Worm (Caenorhabditis elegans) whole organism, young adult: ENCODE data around the gene F11C1.10.

Source experiments
- F23B12.7 ChIP-seq: sonication (generic microtip); optimal IDR thresholded peaks from 2 replicates; lab custom pipeline; 2017; ENCODE audit warnings: missing genetic modification characterization, mild to moderate bottlenecking, missing compliant biosample characterization, antibody characterized with exemption, moderate library complexity; ENCODE audit not compliant: insufficient read depth
- F55B11.4 ChIP-seq: sonication (generic microtip); optimal IDR thresholded peaks from 2 replicates; lab custom pipeline; 2016; ENCODE audit warnings: missing compliant biosample characterization, missing genetic modification characterization, borderline replicate concordance; ENCODE audit not compliant: insufficient read depth
- Y53G8AR.9 ChIP-seq: fragments of 200-800 bp; sonication (Bioruptor generic); conservative IDR thresholded peaks from 2 replicates; pipeline ENCODE4 v1.3.6; 2022; ENCODE audit warnings: missing genetic modification reagents, missing genetic modification characterization, missing compliant biosample characterization
- Y79H2A.3 ChIP-seq: fragments of 200-800 bp; sonication (Bioruptor generic); conservative IDR thresholded peaks from 2 replicates; pipeline ENCODE4 v1.3.6; 2022; ENCODE audit warnings: missing genetic modification reagents, missing genetic modification characterization, missing compliant biosample characterization
- ama-1 ChIP-seq, 3 experiments: fragments of 150-350 bp in 1 of 3; sonication (generic microtip) in 2 of 3; optimal IDR thresholded peaks; 2 replicates each; lab custom pipeline; 2014 to 2018; ENCODE audit warnings: missing biosample characterization in 2 of 3, missing genetic modification characterization in 2 of 3, missing genetic modification reagents in 2 of 3
- dpff-1 ChIP-seq: sonication (generic microtip); optimal IDR thresholded peaks from 2 replicates; lab custom pipeline; 2017; ENCODE audit warnings: mild to moderate bottlenecking, missing genetic modification characterization, missing compliant biosample characterization
- hmg-20 ChIP-seq: fragments of 200-800 bp; sonication (Bioruptor generic); IDR thresholded peaks from 2 replicates; pipeline ENCODE4 v1.3.6; 2022; ENCODE audit warnings: missing genetic modification reagents, missing genetic modification characterization, missing compliant biosample characterization
- lag-1 ChIP-seq: fragments of 200-800 bp; sonication (Bioruptor generic); IDR thresholded peaks from 2 replicates; pipeline ENCODE4 v1.3.6; 2022; ENCODE audit warnings: missing genetic modification reagents, missing genetic modification characterization, missing compliant biosample characterization
- let-607 ChIP-seq, 2 experiments: fragments of 200-800 bp in 1 of 2; sonication (Bioruptor generic) in 1 of 2; sonication (generic microtip) in 1 of 2; optimal IDR thresholded peaks; 2 replicates each; lab custom pipeline; 2016 to 2018; ENCODE audit warnings: mild to moderate bottlenecking in 2 of 2, missing compliant biosample characterization in 2 of 2, missing genetic modification characterization in 2 of 2, moderate library complexity in 2 of 2, missing genotype in 1 of 2
- madf-8 ChIP-seq: fragments of 200-800 bp; sonication (Bioruptor generic); conservative IDR thresholded peaks from 2 replicates; pipeline ENCODE4 v1.3.6; 2022; ENCODE audit warnings: missing genetic modification reagents, missing genetic modification characterization, missing compliant biosample characterization
- nhr-80 ChIP-seq: sonication (generic microtip); optimal IDR thresholded peaks from 2 replicates; lab custom pipeline; 2016; ENCODE audit warnings: missing genetic modification characterization, missing compliant biosample characterization
- rcor-1 ChIP-seq: fragments of 200-800 bp; sonication (Bioruptor generic); IDR thresholded peaks from 2 replicates; pipeline ENCODE4 v1.3.6; 2022; ENCODE audit warnings: missing genetic modification reagents, missing genetic modification characterization, missing compliant biosample characterization
- unc-62 ChIP-seq: fragments of 150-350 bp; optimal IDR thresholded peaks from 2 replicates; lab custom pipeline; 2014; ENCODE audit warnings: missing biosample characterization, missing genetic modification reagents, missing genetic modification characterization
- ztf-25 ChIP-seq: fragments of 200-800 bp; sonication (Bioruptor generic); IDR thresholded peaks from 2 replicates; pipeline ENCODE4 v1.3.6; 2022; ENCODE audit warnings: missing genetic modification reagents, missing genetic modification characterization, missing compliant biosample characterization

ce11 chrX:12965163-12965562 lies 11.7 kb upstream of the F11C1.10 start, which contains the start of gene frpr-2:
- TF ChIP-seq F55B11.4 (no peak), Y79H2A.3 (GFP tag; lab: Robert Waterston, UW) (no peak), rcor-1 (GFP tag; lab: Robert Waterston, UW) (no peak), unc-62 (GFP tag; lab: Kevin White, UChicago) (no peak), dpff-1 (tag; lab: Kevin White, UChicago) (no peak), ztf-25 (GFP tag; lab: Robert Waterston, UW) (no peak), lag-1 (GFP tag; lab: Robert Waterston, UW) (no peak), ama-1 (optimal IDR thresholded peaks at IDR 0.05; lab: Kevin White, UChicago) (no peak), ama-1 (GFP tag; optimal IDR thresholded peaks at IDR 0.05; lab: Kevin White, UChicago) (no peak), let-607 (tag; optimal IDR thresholded peaks at IDR 0.05; lab: Kevin White, UChicago) (no peak), madf-8 (GFP tag; lab: Robert Waterston, UW) (no peak), nhr-80 (tag; lab: Kevin White, UChicago) (no peak), F23B12.7 (no peak), hmg-20 (GFP tag; lab: Robert Waterston, UW) (no peak), Y53G8AR.9 (GFP tag; lab: Robert Waterston, UW) (no peak)
